Fruit fly (Drosophila melanogaster) whole organism, embryonic: Measurements from ENCODE around the gene CG15894.
A peak's percentile ranks its signal among the peaks of the same experiment; 100 is the strongest.

Experiments used
- CG1024 ChIP-seq: fragments of 200-800 bp; sonication (Bioruptor generic); IDR thresholded peaks from 2 replicates; pipeline ENCODE4 v1.3.6; 2022; ENCODE audit warnings: missing biosample characterization, missing genetic modification characterization
- CG10366 ChIP-seq: fragments of 200-800 bp; sonication (Bioruptor generic); IDR thresholded peaks from 2 replicates; pipeline ENCODE4 v1.3.6; 2022; ENCODE audit warnings: missing biosample characterization, missing genetic modification characterization
- CG11085 ChIP-seq: fragments of 200-800 bp; sonication (Bioruptor generic); IDR thresholded peaks from 2 replicates; pipeline ENCODE4 v1.3.6; 2022; ENCODE audit warnings: missing biosample characterization, missing genetic modification characterization
- CG11093 ChIP-seq: fragments of 200-800 bp; sonication (Bioruptor generic); IDR thresholded peaks from 3 replicates; pipeline ENCODE4 v1.3.6; 2022; ENCODE audit warnings: missing biosample characterization, missing genetic modification characterization
- CG11560 ChIP-seq: fragments of 200-800 bp; sonication (Bioruptor generic); IDR thresholded peaks from 3 replicates; pipeline ENCODE4 v1.3.6; 2022; ENCODE audit warnings: missing biosample characterization, missing genetic modification characterization
- CG11695 ChIP-seq: fragments of 200-800 bp; sonication (Bioruptor generic); IDR thresholded peaks from 3 replicates; pipeline ENCODE4 v1.3.6; 2022; ENCODE audit warnings: missing biosample characterization, missing genetic modification characterization
- CG1233 ChIP-seq: fragments of 200-800 bp; sonication (Bioruptor generic); optimal IDR thresholded peaks from 4 replicates; lab custom pipeline; 2018; ENCODE audit warnings: missing biosample characterization, mild to moderate bottlenecking, missing genetic modification characterization
- CG12659 ChIP-seq: fragments of 200-800 bp; sonication (Bioruptor generic); optimal IDR thresholded peaks from 3 replicates; lab custom pipeline; 2017; ENCODE audit warnings: mild to moderate bottlenecking, missing biosample characterization, missing genetic modification reagents, missing genetic modification characterization
- CG15011 ChIP-seq: fragments of 200-800 bp; sonication (Bioruptor generic); optimal IDR thresholded peaks from 3 replicates; lab custom pipeline; 2018; ENCODE audit warnings: missing biosample characterization, mild to moderate bottlenecking, missing genetic modification characterization
- CG15514 ChIP-seq: fragments of 200-800 bp; sonication (Bioruptor generic); optimal IDR thresholded peaks from 3 replicates; lab custom pipeline; 2017; ENCODE audit warnings: missing biosample characterization, missing genetic modification characterization, mild to moderate bottlenecking, moderate library complexity, missing genetic modification reagents
- CG15696 ChIP-seq: fragments of 200-800 bp; sonication (Bioruptor generic); optimal IDR thresholded peaks from 2 replicates; lab custom pipeline; 2019; ENCODE audit warnings: missing biosample characterization, mild to moderate bottlenecking, missing genetic modification characterization, moderate library complexity
- CG1603 ChIP-seq: fragments of 200-800 bp; sonication (Bioruptor generic); optimal IDR thresholded peaks from 2 replicates; lab custom pipeline; 2019; ENCODE audit warnings: missing biosample characterization, mild to moderate bottlenecking, missing genetic modification characterization, moderate library complexity
- CG1832 ChIP-seq: fragments of 200-800 bp; sonication (Bioruptor generic); optimal IDR thresholded peaks from 2 replicates; lab custom pipeline; 2017; ENCODE audit warnings: missing biosample characterization, mild to moderate bottlenecking, missing genetic modification characterization, inconsistent platforms
- CG2120 ChIP-seq: fragments of 200-800 bp; sonication (Bioruptor generic); optimal IDR thresholded peaks from 3 replicates; lab custom pipeline; 2016; ENCODE audit warnings: missing biosample characterization, missing genetic modification characterization
- CG3847 ChIP-seq: fragments of 200-800 bp; sonication (Bioruptor generic); IDR thresholded peaks from 2 replicates; pipeline ENCODE4 v1.3.6; 2022; ENCODE audit warnings: missing biosample characterization, missing genetic modification characterization
- CG4328 ChIP-seq: fragments of 200-800 bp; sonication (Bioruptor generic); optimal IDR thresholded peaks from 3 replicates; lab custom pipeline; 2017; ENCODE audit warnings: missing biosample characterization, missing genetic modification reagents, missing genetic modification characterization
- CG6791 ChIP-seq: fragments of 200-800 bp; sonication (Bioruptor generic); IDR thresholded peaks from 3 replicates; pipeline ENCODE4 v1.3.6; 2022; ENCODE audit warnings: missing biosample characterization, missing genetic modification characterization; ENCODE audit not compliant: partially characterized antibody
- CG8281 ChIP-seq: fragments of 200-800 bp; sonication (Bioruptor generic); optimal IDR thresholded peaks from 2 replicates; lab custom pipeline; 2018; ENCODE audit warnings: missing biosample characterization, mild to moderate bottlenecking, missing genetic modification characterization, moderate library complexity
- CG8478 ChIP-seq: fragments of >200 bp; optimal IDR thresholded peaks from 2 replicates; lab custom pipeline; 2018
- CG9932 ChIP-seq: fragments of 200-800 bp; sonication (Bioruptor generic); IDR thresholded peaks from 2 replicates; pipeline ENCODE4 v1.3.6; 2022; ENCODE audit warnings: missing biosample characterization, missing genetic modification characterization
- D19A ChIP-seq: fragments of 200-800 bp; optimal IDR thresholded peaks from 3 replicates; lab custom pipeline; 2019; ENCODE audit warnings: missing biosample characterization, mild to moderate bottlenecking, missing genetic modification characterization, moderate library complexity
- Deaf1 ChIP-seq: fragments of 200-800 bp; optimal IDR thresholded peaks from 3 replicates; lab custom pipeline; 2019; ENCODE audit warnings: missing biosample characterization, mild to moderate bottlenecking, missing genetic modification characterization, moderate library complexity
- E2f2 ChIP-seq: fragments of 200-800 bp; sonication (Bioruptor generic); IDR thresholded peaks from 2 replicates; pipeline ENCODE4 v1.3.6; 2022; ENCODE audit warnings: missing biosample characterization, missing genetic modification characterization
- Elba2 ChIP-seq: fragments of 200-800 bp; sonication (Bioruptor generic); optimal IDR thresholded peaks from 3 replicates; lab custom pipeline; 2016; ENCODE audit warnings: missing biosample characterization, missing genetic modification characterization
- Hr78 ChIP-seq, 2 experiments: fragments of 200-800 bp in 1 of 2; fragments of >200 bp in 1 of 2; sonication (Bioruptor generic) in 1 of 2; optimal IDR thresholded peaks; 2 replicates each; lab custom pipeline; 2017 to 2019; ENCODE audit warnings: missing biosample characterization in 2 of 2, missing genetic modification characterization in 2 of 2, mild to moderate bottlenecking in 1 of 2, moderate library complexity in 1 of 2
- Lpt ChIP-seq: fragments of >200 bp; optimal IDR thresholded peaks from 2 replicates; lab custom pipeline; 2018; ENCODE audit warnings: missing biosample characterization, missing genetic modification characterization
- Max ChIP-seq: fragments of 200-800 bp; sonication (Bioruptor generic); optimal IDR thresholded peaks from 2 replicates; lab custom pipeline; 2016; ENCODE audit warnings: missing biosample characterization, mild to moderate bottlenecking, missing genetic modification characterization
- Myb ChIP-seq: fragments of 200-800 bp; sonication (Bioruptor generic); optimal IDR thresholded peaks from 2 replicates; lab custom pipeline; 2016; ENCODE audit warnings: missing biosample characterization, missing genetic modification characterization
- Oli ChIP-seq: fragments of 200-800 bp; sonication (Bioruptor generic); optimal IDR thresholded peaks from 2 replicates; lab custom pipeline; 2018; ENCODE audit warnings: missing biosample characterization, mild to moderate bottlenecking, missing genetic modification characterization, moderate library complexity
- Opbp ChIP-seq: fragments of 200-800 bp; sonication (Bioruptor generic); IDR thresholded peaks from 3 replicates; pipeline ENCODE4 v1.3.6; 2022; ENCODE audit warnings: missing biosample characterization, missing genetic modification characterization; ENCODE audit not compliant: partially characterized antibody
- Spps ChIP-seq: fragments of 200-800 bp; sonication (Bioruptor generic); optimal IDR thresholded peaks from 2 replicates; lab custom pipeline; 2018; ENCODE audit warnings: missing biosample characterization, mild to moderate bottlenecking, missing genetic modification characterization
- ara ChIP-seq: fragments of 200-800 bp; sonication (Bioruptor generic); IDR thresholded peaks from 2 replicates; pipeline ENCODE4 v1.3.6; 2022; ENCODE audit warnings: missing biosample characterization, missing genetic modification characterization
- bbx ChIP-seq: fragments of 200-800 bp; sonication (Bioruptor generic); IDR thresholded peaks from 2 replicates; pipeline ENCODE4 v1.3.6; 2022; ENCODE audit warnings: missing biosample characterization, missing genetic modification characterization; ENCODE audit not compliant: partially characterized antibody
- bowl ChIP-seq: fragments of 200-800 bp; sonication (Bioruptor generic); IDR thresholded peaks from 2 replicates; pipeline ENCODE4 v1.3.6; 2022; ENCODE audit warnings: missing biosample characterization, missing genetic modification characterization
- cato ChIP-seq: fragments of 200-800 bp; sonication (Bioruptor generic); optimal IDR thresholded peaks from 2 replicates; lab custom pipeline; 2016; ENCODE audit warnings: missing biosample characterization, missing genetic modification characterization, borderline replicate concordance
- chinmo ChIP-seq: fragments of 200-800 bp; sonication (Bioruptor generic); IDR thresholded peaks from 4 replicates; pipeline ENCODE4 v1.3.6; 2022; ENCODE audit warnings: missing biosample characterization, missing genetic modification characterization; ENCODE audit not compliant: partially characterized antibody
- ci ChIP-seq: fragments of 200-800 bp; sonication (Bioruptor generic); IDR thresholded peaks from 3 replicates; pipeline ENCODE4 v1.3.6; 2022; ENCODE audit warnings: missing biosample characterization, missing genetic modification characterization
- ftz-f1 ChIP-seq: fragments of 200-800 bp; sonication (Bioruptor generic); optimal IDR thresholded peaks from 2 replicates; lab custom pipeline; 2016; ENCODE audit warnings: missing biosample characterization, missing genetic modification characterization
- gfzf ChIP-seq: fragments of 200-800 bp; sonication (Bioruptor generic); optimal IDR thresholded peaks from 2 replicates; lab custom pipeline; 2016; ENCODE audit warnings: missing biosample characterization, mild to moderate bottlenecking, missing genetic modification characterization, moderate library complexity
- ind ChIP-seq: fragments of 200-800 bp; sonication (Bioruptor generic); optimal IDR thresholded peaks from 3 replicates; lab custom pipeline; 2016; ENCODE audit warnings: missing biosample characterization, missing genetic modification characterization
- kni ChIP-seq: fragments of 200-800 bp; sonication (Bioruptor generic); optimal IDR thresholded peaks from 3 replicates; lab custom pipeline; 2017; ENCODE audit warnings: mild to moderate bottlenecking, missing biosample characterization, missing genetic modification reagents, missing genetic modification characterization
- lola ChIP-seq, 3 experiments: fragments of >200 bp in 2 of 3; fragments of 200-800 bp in 1 of 3; sonication (Bioruptor generic) in 1 of 3; optimal IDR thresholded peaks; 2 replicates each; lab custom pipeline; 2017 to 2019; ENCODE audit warnings: missing biosample characterization in 3 of 3, missing genetic modification characterization in 3 of 3, mild to moderate bottlenecking in 1 of 3, moderate library complexity in 1 of 3
- nerfin-2 ChIP-seq: fragments of 200-800 bp; sonication (Bioruptor generic); IDR thresholded peaks from 2 replicates; pipeline ENCODE4 v1.3.6; 2022; ENCODE audit warnings: missing biosample characterization, missing genetic modification characterization; ENCODE audit not compliant: partially characterized antibody
- onecut ChIP-seq: fragments of 200-800 bp; sonication (Bioruptor generic); IDR thresholded peaks from 2 replicates; pipeline ENCODE4 v1.3.6; 2022; ENCODE audit warnings: missing biosample characterization, missing genetic modification characterization
- salm ChIP-seq: fragments of 200-800 bp; sonication (Bioruptor generic); optimal IDR thresholded peaks from 2 replicates; lab custom pipeline; 2018; ENCODE audit warnings: missing biosample characterization, mild to moderate bottlenecking, missing genetic modification characterization
- slbo ChIP-seq: fragments of 200-800 bp; sonication (Bioruptor generic); IDR thresholded peaks from 2 replicates; pipeline ENCODE4 v1.3.6; 2022; ENCODE audit warnings: missing biosample characterization, missing genetic modification characterization
- sob ChIP-seq: fragments of 200-800 bp; sonication (Bioruptor generic); IDR thresholded peaks from 2 replicates; pipeline ENCODE4 v1.3.6; 2022; ENCODE audit warnings: missing biosample characterization, missing genetic modification characterization
- toy ChIP-seq: fragments of 200-800 bp; sonication (Bioruptor generic); IDR thresholded peaks from 2 replicates; pipeline ENCODE4 v1.3.6; 2022; ENCODE audit warnings: missing biosample characterization, missing genetic modification characterization
- tx ChIP-seq: fragments of 200-800 bp; sonication (Bioruptor generic); optimal IDR thresholded peaks from 2 replicates; lab custom pipeline; 2016; ENCODE audit warnings: missing biosample characterization, missing genetic modification characterization

The CG15894 gene

DNA sequence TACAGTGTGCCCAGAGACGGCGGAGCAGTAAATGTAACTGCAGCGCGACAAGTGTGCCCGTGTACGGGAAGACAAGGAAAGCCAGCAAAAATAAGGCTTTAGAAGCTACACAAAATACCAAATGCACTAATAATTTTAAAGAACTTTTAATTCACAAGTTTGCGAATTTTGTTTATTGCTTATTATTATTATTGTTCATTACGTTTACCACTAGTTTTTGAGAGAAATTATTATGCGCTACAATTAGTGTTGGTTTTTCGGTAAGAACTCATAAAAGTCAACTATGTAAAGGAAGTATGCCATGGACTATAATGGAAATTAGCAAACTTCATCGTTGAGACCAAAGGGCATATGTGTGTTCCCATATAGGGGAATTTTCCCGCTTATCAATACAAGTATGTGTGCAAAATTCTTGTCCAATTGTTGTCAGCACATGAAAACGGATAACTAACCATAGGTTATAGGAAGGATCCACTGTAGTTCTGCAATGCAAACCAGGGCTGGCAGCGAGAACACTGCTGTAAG is 41.8 kb upstream of the CG15894 start, which contains the start of gene schlank (continued):
- TF ChIP-seq onecut (GFP tag; lab: Robert Waterston, UW) (peak; percentile 8; the same call in 1 of the 2 replicates), CG12659 (GFP tag; lab: Kevin White, UChicago) (peak; percentile 45), CG1024 (GFP tag; lab: Robert Waterston, UW) (peak; percentile 43; the same call in 1 of the 2 replicates), CG10366 (peak; percentile 61; the same call in 1 of the 2 replicates), salm (no peak), bbx (GFP tag; lab: Robert Waterston, UW) (no peak), CG3847 (GFP tag; lab: Robert Waterston, UW) (peak; percentile 25; the same call in 1 of the 2 replicates), Myb (peak; percentile 44), CG11695 (GFP tag; lab: Robert Waterston, UW) (peak; percentile 51; the same call in 1 of the 3 replicates), Opbp (0 out of 3 replicates have a peak, but pooled peaks have one; percentile 6), ara (GFP tag; lab: Robert Waterston, UW) (no peak), kni (GFP tag; lab: Kevin White, UChicago) (no peak), Max (GFP tag; lab: Kevin White, UChicago) (no peak), CG15514 (peak; percentile 12), E2f2 (GFP tag; lab: Robert Waterston, UW) (peak; percentile 39; the same call in 1 of the 2 replicates), CG1233 (GFP tag; lab: Kevin White, UChicago) (peak; percentile 2), CG11085 (GFP tag; lab: Robert Waterston, UW) (peak; percentile 22; the same call in 1 of the 2 replicates), cato (no peak), CG11560 (no peak), Hr78 (GFP tag; optimal IDR thresholded peaks at IDR 0.05; lab: Kevin White, UChicago) (no peak), CG6791 (GFP tag; lab: Robert Waterston, UW) (no peak), Lpt (GFP tag; lab: Kevin White, UChicago) (no peak), gfzf (GFP tag; lab: Kevin White, UChicago) (peak; percentile 94), CG15696 (tag; lab: Kevin White, UChicago) (peak; percentile 36), CG2120 (GFP tag; lab: Kevin White, UChicago) (peak; percentile 70), ftz-f1 (GFP tag; lab: Kevin White, UChicago) (no peak), toy (no peak), lola (GFP tag; optimal IDR thresholded peaks at IDR 0.05; lab: Kevin White, UChicago) (peak in 1 of 3 experiments; percentile 37), CG8281 (tag; lab: Kevin White, UChicago) (no peak), CG4328 (GFP tag; lab: Kevin White, UChicago) (no peak), sob (peak; percentile 27; the same call in 1 of the 2 replicates), tx (GFP tag; lab: Kevin White, UChicago) (peak; percentile 27), CG9932 (GFP tag; lab: Robert Waterston, UW) (peak; percentile 70), CG15011 (GFP tag; lab: Kevin White, UChicago) (no peak), bowl (GFP tag; lab: Robert Waterston, UW) (no peak), Elba2 (GFP tag; lab: Kevin White, UChicago) (no peak), chinmo (no peak), slbo (GFP tag; lab: Robert Waterston, UW) (peak; percentile 81), Deaf1 (tag; lab: Kevin White, UChicago) (no peak), CG8478 (lab: Kevin White, UChicago) (no peak), CG11093 (GFP tag; lab: Robert Waterston, UW) (peak; percentile 51; the same call in 1 of the 3 replicates), Spps (tag; lab: Kevin White, UChicago) (no peak), nerfin-2 (GFP tag; lab: Robert Waterston, UW) (no peak), Oli (peak; percentile 52), CG1603 (tag; lab: Kevin White, UChicago) (peak; percentile 45), CG1832 (GFP tag; lab: Kevin White, UChicago) (no peak), ci (GFP tag; lab: Robert Waterston, UW) (peak; percentile 81), ind (GFP tag; lab: Kevin White, UChicago) (peak; percentile 73), D19A (tag; lab: Kevin White, UChicago) (no peak)
